Worm (Caenorhabditis elegans) whole organism, L4/young adult: ENCODE data around the gene inx-10.

Source experiments
- dao-5 ChIP-seq: sonication (generic microtip); optimal IDR thresholded peaks from 2 replicates; lab custom pipeline; 2016; ENCODE audit warnings: missing genotype, missing genetic modification characterization, moderate library complexity, missing compliant biosample characterization
- him-1 ChIP-seq: sonication (generic microtip); optimal IDR thresholded peaks from 2 replicates; lab custom pipeline; 2016; ENCODE audit warnings: missing genotype, missing genetic modification reagents, missing genetic modification characterization, missing compliant biosample characterization

ce11 chrV:9213554-9213953, 6.3 kb upstream of the inx-10 start, which contains the start of gene mdt-27:
- TF ChIP-seq him-1 (tag; lab: Kevin White, UChicago) (no peak), dao-5 (tag; lab: Kevin White, UChicago) (no peak)
